Worm (Caenorhabditis elegans) whole organism, L2 larva: ENCODE results near the gene xnd-1.

Experiments
- C34F6.9 ChIP-seq: fragments of 150-350 bp; optimal IDR thresholded peaks from 2 replicates; lab custom pipeline; 2014; ENCODE audit warnings: missing biosample characterization, missing genetic modification characterization
- ama-1 ChIP-seq: fragments of 150-350 bp; optimal IDR thresholded peaks from 2 replicates; lab custom pipeline; 2018; ENCODE audit warnings: inconsistent platforms
- lin-11 ChIP-seq: fragments of 150-350 bp; sonication (generic microtip); optimal IDR thresholded peaks from 2 replicates; lab custom pipeline; 2014; ENCODE audit warnings: missing biosample characterization, missing genetic modification characterization, inconsistent platforms, mixed read lengths
- mdl-1 ChIP-seq, 2 experiments: fragments of 150-350 bp in 1 of 2; sonication (generic microtip) in 1 of 2; optimal IDR thresholded peaks; 2 replicates each; lab custom pipeline; 2017; ENCODE audit warnings: missing biosample characterization in 2 of 2, missing genetic modification characterization in 2 of 2
- nhr-11 ChIP-seq: fragments of 150-350 bp; optimal IDR thresholded peaks from 2 replicates; lab custom pipeline; 2014; ENCODE audit warnings: missing biosample characterization, missing genetic modification characterization
- nhr-237 ChIP-seq: fragments of 150-350 bp; optimal IDR thresholded peaks from 2 replicates; lab custom pipeline; 2014; ENCODE audit warnings: missing biosample characterization, missing genetic modification characterization
- snpc-4 ChIP-seq: fragments of 150-350 bp; optimal IDR thresholded peaks from 2 replicates; lab custom pipeline; 2014; ENCODE audit warnings: missing biosample characterization, missing genetic modification characterization
- unc-62 ChIP-seq: fragments of 150-350 bp; optimal IDR thresholded peaks from 2 replicates; lab custom pipeline; 2014; ENCODE audit warnings: missing biosample characterization, missing genetic modification reagents, missing genetic modification characterization
- ztf-11 ChIP-seq: sonication (generic microtip); optimal IDR thresholded peaks from 2 replicates; lab custom pipeline; 2017; ENCODE audit warnings: missing biosample characterization, missing genetic modification characterization
- ztf-4 ChIP-seq: fragments of 150-350 bp; optimal IDR thresholded peaks from 2 replicates; lab custom pipeline; 2014; ENCODE audit warnings: missing biosample characterization, missing genetic modification characterization

DNA sequence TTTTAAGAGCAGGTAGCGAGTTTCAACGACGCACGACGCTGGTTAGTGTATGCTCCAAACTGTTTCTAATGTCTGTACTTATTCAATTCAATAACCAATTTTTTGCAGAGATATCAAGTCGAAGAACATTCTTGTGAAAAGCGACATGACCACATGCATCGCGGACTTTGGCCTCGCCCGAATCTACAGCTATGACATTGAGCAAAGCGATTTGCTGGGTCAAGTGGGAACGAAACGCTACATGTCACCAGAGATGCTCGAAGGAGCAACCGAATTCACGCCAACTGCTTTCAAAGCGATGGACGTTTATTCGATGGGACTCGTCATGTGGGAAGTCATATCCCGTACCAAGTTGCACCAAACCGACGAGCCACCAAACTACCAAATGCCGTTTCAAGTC is 26.1 kb downstream of the xnd-1 start:
- TF ChIP-seq ztf-11 (tag; lab: Kevin White, UChicago) (no peak), C34F6.9 (tag; lab: Kevin White, UChicago) (no peak), snpc-4 (tag; lab: Kevin White, UChicago) (no peak), lin-11 (no peak), unc-62 (GFP tag; lab: Kevin White, UChicago) (no peak), ztf-4 (tag; lab: Kevin White, UChicago) (no peak), mdl-1 (tag; optimal IDR thresholded peaks at IDR 0.05; lab: Kevin White, UChicago) (no peak), ama-1 (lab: Kevin White, UChicago) (no peak), nhr-11 (tag; lab: Kevin White, UChicago) (no peak), nhr-237 (tag; lab: Kevin White, UChicago) (no peak)
